Fruit fly (Drosophila melanogaster): Measurements from ENCODE around the gene CG12983.

CG12983 gene

dm6 chr3L:21007364-21008254 lies 41.0 kb upstream of the CG12983 start (continued):
- no peak for TF ChIP-seq CG8290 (GFP tag; optimal IDR thresholded peaks at IDR 0.05)
- peak in 1 of 2 experiments; percentile 43 for TF ChIP-seq CG8290 (tag; optimal IDR thresholded peaks at IDR 0.05)
- TF ChIP-seq CG4360 (GFP tag; IDR thresholded peaks at IDR 0.05) = 0 out of 2 replicates have a peak, but pooled peaks have one; percentile 3
- no peak for TF ChIP-seq Tbp (GFP tag; optimal IDR thresholded peaks at IDR 0.05)
- TF ChIP-seq CoRest (tag; optimal IDR thresholded peaks at IDR 0.05) = no peak
- no peak for TF ChIP-seq CG17361 (GFP tag; IDR thresholded peaks at IDR 0.05)
- TF ChIP-seq Jarid2 (GFP tag; optimal IDR thresholded peaks at IDR 0.05) = no peak
- no peak for TF ChIP-seq Oli (tag; optimal IDR thresholded peaks at IDR 0.05)
- TF ChIP-seq her (GFP tag; optimal IDR thresholded peaks at IDR 0.05) = peak; percentile 14
- no peak for TF ChIP-seq CG3726 (GFP tag; IDR thresholded peaks at IDR 0.05)
- TF ChIP-seq corto (GFP tag; optimal IDR thresholded peaks at IDR 0.05) = no peak
- TF ChIP-seq row (GFP tag; IDR thresholded peaks at IDR 0.05) = no peak
- TF ChIP-seq oc (tag; optimal IDR thresholded peaks at IDR 0.05) = peak; percentile 72
- no peak for TF ChIP-seq D (optimal IDR thresholded peaks at IDR 0.05)
- peak; percentile 27 for TF ChIP-seq D (GFP tag; optimal IDR thresholded peaks at IDR 0.05)
- no peak for TF ChIP-seq fu2 (GFP tag; optimal IDR thresholded peaks at IDR 0.05)
- TF ChIP-seq CG17612 (GFP tag; IDR thresholded peaks at IDR 0.05) = no peak
- no peak for TF ChIP-seq CG2889 (GFP tag; IDR thresholded peaks at IDR 0.05)
- TF ChIP-seq CG9609 (GFP tag; optimal IDR thresholded peaks at IDR 0.05) = no peak
- TF ChIP-seq pum (GFP tag; optimal IDR thresholded peaks at IDR 0.05) = no peak
- TF ChIP-seq Poxn (GFP tag; IDR thresholded peaks at IDR 0.05) = no peak
- TF ChIP-seq CG6654 (GFP tag; optimal IDR thresholded peaks at IDR 0.05) = no peak
- TF ChIP-seq Ptx1 (GFP tag; IDR thresholded peaks at IDR 0.05) = no peak
- TF ChIP-seq CG8765 (GFP tag; IDR thresholded peaks at IDR 0.05) = no peak
- TF ChIP-seq CG31388 (GFP tag; optimal IDR thresholded peaks at IDR 0.05) = no peak
- no peak for TF ChIP-seq CG4282 (GFP tag; optimal IDR thresholded peaks at IDR 0.05)
- no peak for TF ChIP-seq slbo (GFP tag; IDR thresholded peaks at IDR 0.05)
- no peak for TF ChIP-seq CG7372 (GFP tag; IDR thresholded peaks at IDR 0.05)
- peak; percentile 79 for TF ChIP-seq z (GFP tag; IDR thresholded peaks at IDR 0.05)
- TF ChIP-seq CG14441 (GFP tag; IDR thresholded peaks at IDR 0.05) = no peak
- TF ChIP-seq CG6689 (GFP tag; IDR thresholded peaks at IDR 0.05) = no peak
- peak; percentile 4 for TF ChIP-seq CG8281 (tag; optimal IDR thresholded peaks at IDR 0.05)
- TF ChIP-seq CG7745 (tag; optimal IDR thresholded peaks at IDR 0.05) = peak; percentile 71
- no peak for TF ChIP-seq CG18262 (tag; optimal IDR thresholded peaks at IDR 0.05)
- TF ChIP-seq Usf (GFP tag; optimal IDR thresholded peaks at IDR 0.05) = no peak
- TF ChIP-seq ab (GFP tag; optimal IDR thresholded peaks at IDR 0.05) = no peak

- TF ChIP-seq Dbx (GFP tag; IDR thresholded peaks at IDR 0.05) (0 out of 3 replicates have a peak, but pooled peaks have one; percentile 15), dan (GFP tag; IDR thresholded peaks at IDR 0.05) (no peak), slp2 (GFP tag; optimal IDR thresholded peaks at IDR 0.05) (no peak), CTCF (GFP tag; optimal IDR thresholded peaks at IDR 0.05) (peak; percentile 61), en (GFP tag; optimal IDR thresholded peaks at IDR 0.05) (no peak), Spps (tag; optimal IDR thresholded peaks at IDR 0.05) (no peak), h (optimal IDR thresholded peaks at IDR 0.05) (no peak), sna (GFP tag; IDR thresholded peaks at IDR 0.05; ENCODE audit: partially characterized antibody) (no peak)
Observed at dm6 chr3L:20999639-21000038, 33.1 kb upstream of the CG12983 start.
